ENCODE assay signal across 1 fruit fly cellular context in genomic region chrX:8294493-8295337, dm6.
TF ChIP-seq lines count a peak whose summit lies in the region.

No protein-coding gene starts in this region.

TF ChIP-seq in whole organism, embryonic, 481 proteins besides CTCF, POLR2A, EP300 and RAD21 (continued from another document):
- TF ChIP-seq CG10654 (GFP tag; optimal IDR thresholded peaks at IDR 0.05; lab: Kevin White, UChicago) (peak; percentile 61), cato (GFP tag; optimal IDR thresholded peaks at IDR 0.05; lab: Kevin White, UChicago; ENCODE audit: borderline replicate concordance) (peak; percentile 1), fd102C (GFP tag; optimal IDR thresholded peaks at IDR 0.05; lab: Kevin White, UChicago) (peak; percentile 35), tgo (GFP tag; IDR thresholded peaks at IDR 0.05; lab: Robert Waterston, UW) (no peak), Doc2 (GFP tag; IDR thresholded peaks at IDR 0.05; lab: Robert Waterston, UW) (no peak), CG17361 (GFP tag; IDR thresholded peaks at IDR 0.05; lab: Robert Waterston, UW) (no peak), ac (GFP tag; optimal IDR thresholded peaks at IDR 0.05; lab: Kevin White, UChicago) (peak; percentile 84), CG5180 (GFP tag; optimal IDR thresholded peaks at IDR 0.05; lab: Kevin White, UChicago) (no peak), CG11085 (GFP tag; IDR thresholded peaks at IDR 0.05; lab: Robert Waterston, UW) (no peak), jing (GFP tag; optimal IDR thresholded peaks at IDR 0.05; lab: Kevin White, UChicago) (peak; percentile 49), yki (optimal IDR thresholded peaks at IDR 0.05; lab: Kevin White, UChicago) (no peak), Blimp-1 (GFP tag; optimal IDR thresholded peaks at IDR 0.05; lab: Kevin White, UChicago) (no peak), stc (GFP tag; IDR thresholded peaks at IDR 0.05; lab: Robert Waterston, UW) (no peak), CG7987 (GFP tag; optimal IDR thresholded peaks at IDR 0.05; lab: Kevin White, UChicago) (no peak), CG3407 (GFP tag; optimal IDR thresholded peaks at IDR 0.05; lab: Kevin White, UChicago) (no peak), eve (GFP tag; optimal IDR thresholded peaks at IDR 0.05; lab: Kevin White, UChicago) (peak in 1 of 2 experiments; percentile 59), sd (tag; optimal IDR thresholded peaks at IDR 0.05; lab: Kevin White, UChicago) (no peak), Kr (GFP tag; optimal IDR thresholded peaks at IDR 0.05; lab: Kevin White, UChicago) (peak; percentile 57), pan (optimal IDR thresholded peaks at IDR 0.05; lab: Kevin White, UChicago) (no peak), pan (GFP tag; optimal IDR thresholded peaks at IDR 0.05 in 1 of 2, IDR thresholded peaks at IDR 0.05 in 1 of 2) (no peak), nau (GFP tag; optimal IDR thresholded peaks at IDR 0.05; lab: Kevin White, UChicago) (peak; percentile 50), Drgx (GFP tag; IDR thresholded peaks at IDR 0.05; lab: Robert Waterston, UW) (no peak), otp (GFP tag; IDR thresholded peaks at IDR 0.05; lab: Robert Waterston, UW) (no peak), CG2199 (GFP tag; IDR thresholded peaks at IDR 0.05; lab: Robert Waterston, UW) (no peak), sc (optimal IDR thresholded peaks at IDR 0.05; lab: Kevin White, UChicago) (no peak), sc (GFP tag; optimal IDR thresholded peaks at IDR 0.05; lab: Kevin White, UChicago) (no peak), NC2α (GFP tag; optimal IDR thresholded peaks at IDR 0.05; lab: Kevin White, UChicago) (no peak), CG8765 (GFP tag; IDR thresholded peaks at IDR 0.05; lab: Robert Waterston, UW) (no peak), CG3065 (GFP tag; optimal IDR thresholded peaks at IDR 0.05; lab: Kevin White, UChicago) (no peak), CG4360 (GFP tag; IDR thresholded peaks at IDR 0.05; lab: Robert Waterston, UW) (no peak), danr (GFP tag; IDR thresholded peaks at IDR 0.05; lab: Robert Waterston, UW) (no peak), onecut (GFP tag; IDR thresholded peaks at IDR 0.05; lab: Robert Waterston, UW) (no peak), CG11723 (GFP tag; optimal IDR thresholded peaks at IDR 0.05; lab: Kevin White, UChicago) (no peak), CG3838 (GFP tag; optimal IDR thresholded peaks at IDR 0.05; lab: Kevin White, UChicago) (no peak), CG11456 (GFP tag; IDR thresholded peaks at IDR 0.05; lab: Robert Waterston, UW) (no peak), Dfd (GFP tag; optimal IDR thresholded peaks at IDR 0.05; lab: Kevin White, UChicago) (peak; percentile 75 to 93), CG10209 (GFP tag; optimal IDR thresholded peaks at IDR 0.05; lab: Kevin White, UChicago) (no peak), Stat92E (GFP tag; optimal IDR thresholded peaks at IDR 0.05; lab: Kevin White, UChicago) (no peak), CG3281 (GFP tag; optimal IDR thresholded peaks at IDR 0.05; lab: Kevin White, UChicago) (no peak), CG6813 (GFP tag; optimal IDR thresholded peaks at IDR 0.05; lab: Kevin White, UChicago) (no peak), ara (GFP tag; IDR thresholded peaks at IDR 0.05; lab: Robert Waterston, UW) (no peak), fru (optimal IDR thresholded peaks at IDR 0.05; lab: Kevin White, UChicago) (no peak), unc-4 (GFP tag; IDR thresholded peaks at IDR 0.05; lab: Robert Waterston, UW; ENCODE audit: partially characterized antibody) (no peak), btn (GFP tag; optimal IDR thresholded peaks at IDR 0.05; lab: Kevin White, UChicago) (no peak), CG17568 (GFP tag; optimal IDR thresholded peaks at IDR 0.05; lab: Kevin White, UChicago) (peak; percentile 6), crp (GFP tag; optimal IDR thresholded peaks at IDR 0.05; lab: Kevin White, UChicago) (peak in 1 of 2 experiments; percentile 53), sens (GFP tag; lab: Kevin White, UChicago) (peak; percentile 83), so (GFP tag; IDR thresholded peaks at IDR 0.05; lab: Robert Waterston, UW) (no peak), CG13123 (GFP tag; optimal IDR thresholded peaks at IDR 0.05; lab: Kevin White, UChicago) (peak; percentile 7)
TF ChIP-seq in whole organism, embryonic: peak in this region for 16.
